Worm (Caenorhabditis elegans) whole organism, mixed stage, embryonic: ENCODE data around the gene C15H9.9.

Experiments
- M03D4.4 ChIP-seq: sonication (generic microtip); optimal IDR thresholded peaks from 2 replicates; lab custom pipeline; 2017; ENCODE audit warnings: mild to moderate bottlenecking, missing genetic modification characterization, missing compliant biosample characterization
- bed-3 ChIP-seq: fragments of 200-800 bp; sonication (Bioruptor generic); optimal IDR thresholded peaks from 3 replicates; lab custom pipeline; 2018; ENCODE audit warnings: mild to moderate bottlenecking, missing genetic modification characterization, moderate library complexity, missing compliant biosample characterization
- blmp-1 ChIP-seq: fragments of 150-350 bp; optimal IDR thresholded peaks from 2 replicates; lab custom pipeline; 2014; ENCODE audit warnings: missing biosample characterization, missing genetic modification characterization
- ceh-43 ChIP-seq: fragments of 200-800 bp; sonication (Bioruptor generic); optimal IDR thresholded peaks from 2 replicates; lab custom pipeline; 2018; ENCODE audit warnings: mild to moderate bottlenecking, missing genetic modification characterization, moderate library complexity, missing compliant biosample characterization
- ceh-83 ChIP-seq: fragments of 200-800 bp; sonication (Bioruptor generic); optimal IDR thresholded peaks from 2 replicates; lab custom pipeline; 2018; ENCODE audit warnings: mild to moderate bottlenecking, missing genetic modification characterization, missing compliant biosample characterization
- ces-1 ChIP-seq: fragments of 150-350 bp; optimal IDR thresholded peaks from 2 replicates; lab custom pipeline; 2014; ENCODE audit warnings: missing biosample characterization, missing genetic modification reagents, missing genetic modification characterization
- cnd-1 ChIP-seq: fragments of 200-800 bp; sonication (Bioruptor generic); optimal IDR thresholded peaks from 2 replicates; lab custom pipeline; 2018; ENCODE audit warnings: mild to moderate bottlenecking, missing genetic modification characterization, missing compliant biosample characterization
- drap-1 ChIP-seq: fragments of 200-800 bp; sonication (Bioruptor generic); optimal IDR thresholded peaks from 3 replicates; lab custom pipeline; 2018; ENCODE audit warnings: mild to moderate bottlenecking, missing genetic modification characterization, missing compliant biosample characterization
- elt-1 ChIP-seq: sonication (generic microtip); optimal IDR thresholded peaks from 2 replicates; lab custom pipeline; 2017; ENCODE audit warnings: missing genetic modification characterization, mild to moderate bottlenecking, missing compliant biosample characterization, antibody characterized with exemption, moderate library complexity, borderline replicate concordance; ENCODE audit not compliant: insufficient read depth
- elt-3 ChIP-seq: fragments of 150-350 bp; optimal IDR thresholded peaks from 2 replicates; lab custom pipeline; 2014; ENCODE audit warnings: missing biosample characterization, missing genetic modification characterization
- flh-1 ChIP-seq: fragments of 200-800 bp; sonication (Bioruptor generic); optimal IDR thresholded peaks from 2 replicates; lab custom pipeline; 2018; ENCODE audit warnings: mild to moderate bottlenecking, missing genetic modification characterization, moderate library complexity, missing compliant biosample characterization
- ham-2 ChIP-seq: fragments of 200-800 bp; sonication (Bioruptor generic); optimal IDR thresholded peaks from 2 replicates; lab custom pipeline; 2018; ENCODE audit warnings: mild to moderate bottlenecking, missing genetic modification characterization, missing compliant biosample characterization
- hlh-1 ChIP-seq: fragments of 150-350 bp; optimal IDR thresholded peaks from 2 replicates; lab custom pipeline; 2014; ENCODE audit warnings: missing biosample characterization, missing genetic modification reagents, missing genetic modification characterization
- lin-13 ChIP-seq: fragments of 150-350 bp; optimal IDR thresholded peaks from 2 replicates; lab custom pipeline; 2014; ENCODE audit warnings: missing biosample characterization, missing genetic modification characterization
- lin-32 ChIP-seq: fragments of 200-800 bp; sonication (Bioruptor generic); optimal IDR thresholded peaks from 2 replicates; lab custom pipeline; 2018; ENCODE audit warnings: mild to moderate bottlenecking, missing genetic modification characterization, missing compliant biosample characterization
- lsy-2 ChIP-seq: fragments of 150-350 bp; optimal IDR thresholded peaks from 2 replicates; lab custom pipeline; 2014; ENCODE audit warnings: missing biosample characterization, missing genetic modification characterization
- mab-5 ChIP-seq: fragments of 150-350 bp; optimal IDR thresholded peaks from 2 replicates; lab custom pipeline; 2014; ENCODE audit warnings: missing biosample characterization, missing genetic modification characterization
- mep-1 ChIP-seq: fragments of 150-350 bp; optimal IDR thresholded peaks from 2 replicates; lab custom pipeline; 2017; ENCODE audit warnings: missing biosample characterization, missing genetic modification reagents, missing genetic modification characterization, inconsistent platforms
- mls-2 ChIP-seq: sonication (generic microtip); optimal IDR thresholded peaks from 2 replicates; lab custom pipeline; 2016; ENCODE audit warnings: mild to moderate bottlenecking, missing genetic modification characterization, moderate library complexity, missing compliant biosample characterization
- nhr-12 ChIP-seq: fragments of 150-350 bp; optimal IDR thresholded peaks from 2 replicates; lab custom pipeline; 2014; ENCODE audit warnings: missing biosample characterization, missing genetic modification characterization
- nhr-2 ChIP-seq: fragments of 150-350 bp; optimal IDR thresholded peaks from 2 replicates; lab custom pipeline; 2014; ENCODE audit warnings: missing biosample characterization, missing genetic modification characterization
- nhr-237 ChIP-seq: fragments of 150-350 bp; optimal IDR thresholded peaks from 2 replicates; lab custom pipeline; 2014; ENCODE audit warnings: missing biosample characterization, missing genetic modification characterization
- nhr-28 ChIP-seq: fragments of 150-350 bp; optimal IDR thresholded peaks from 2 replicates; lab custom pipeline; 2014; ENCODE audit warnings: missing biosample characterization, missing genetic modification characterization
- nhr-76 ChIP-seq: sonication (generic microtip); optimal IDR thresholded peaks from 2 replicates; lab custom pipeline; 2017; ENCODE audit warnings: missing biosample characterization, missing genetic modification characterization
- pha-4 ChIP-seq: fragments of 150-350 bp; optimal IDR thresholded peaks from 2 replicates; lab custom pipeline; 2018; ENCODE audit warnings: missing biosample characterization, missing genetic modification reagents, missing genetic modification characterization
- sem-2 ChIP-seq: fragments of 200-800 bp; sonication (Bioruptor generic); optimal IDR thresholded peaks from 2 replicates; lab custom pipeline; 2018; ENCODE audit warnings: mild to moderate bottlenecking, missing genetic modification characterization, missing compliant biosample characterization
- snpc-4 ChIP-seq: fragments of 150-350 bp; optimal IDR thresholded peaks from 2 replicates; lab custom pipeline; 2014; ENCODE audit warnings: missing biosample characterization, missing genetic modification characterization
- sptf-1 ChIP-seq: sonication (generic microtip); optimal IDR thresholded peaks from 2 replicates; lab custom pipeline; 2017; ENCODE audit warnings: mild to moderate bottlenecking, missing genetic modification characterization, moderate library complexity, missing compliant biosample characterization
- tbx-8 ChIP-seq: fragments of 200-800 bp; sonication (Bioruptor generic); optimal IDR thresholded peaks from 2 replicates; lab custom pipeline; 2018; ENCODE audit warnings: mild to moderate bottlenecking, missing genetic modification characterization, moderate library complexity, missing compliant biosample characterization
- unc-120 ChIP-seq: sonication (generic microtip); optimal IDR thresholded peaks from 2 replicates; lab custom pipeline; 2017; ENCODE audit warnings: missing genetic modification characterization, missing compliant biosample characterization; ENCODE audit not compliant: poor library complexity, severe bottlenecking
- unc-39 ChIP-seq: fragments of 150-350 bp; optimal IDR thresholded peaks from 2 replicates; lab custom pipeline; 2014; ENCODE audit warnings: missing biosample characterization, missing genetic modification characterization
- unc-62 ChIP-seq: fragments of 150-350 bp; optimal IDR thresholded peaks from 2 replicates; lab custom pipeline; 2014; ENCODE audit warnings: missing biosample characterization, missing genetic modification reagents, missing genetic modification characterization
- zip-8 ChIP-seq: fragments of 150-350 bp; optimal IDR thresholded peaks from 2 replicates; lab custom pipeline; 2014; ENCODE audit warnings: missing biosample characterization, missing genetic modification characterization

Gene C15H9.9

ce11 chrX:6167376-6167775, 39.3 kb upstream of the C15H9.9 start:
- TF ChIP-seq flh-1 (GFP tag; lab: Kevin White, UChicago) = no peak
- TF ChIP-seq nhr-2 = no peak
- TF ChIP-seq snpc-4 (tag; lab: Kevin White, UChicago) = no peak
- no peak for TF ChIP-seq M03D4.4 (tag; lab: Kevin White, UChicago)
- no peak for TF ChIP-seq mab-5 (tag; lab: Kevin White, UChicago)
- no peak for TF ChIP-seq nhr-237 (tag; lab: Kevin White, UChicago)
- no peak for TF ChIP-seq ces-1
- TF ChIP-seq elt-1 = no peak
- TF ChIP-seq lsy-2 = no peak
- no peak for TF ChIP-seq pha-4 (tag; lab: Kevin White, UChicago)
- no peak for TF ChIP-seq ceh-43 (GFP tag; lab: Kevin White, UChicago)
- TF ChIP-seq zip-8 (tag; lab: Kevin White, UChicago) = no peak
- no peak for TF ChIP-seq ceh-83 (GFP tag; lab: Kevin White, UChicago)

- TF ChIP-seq elt-3 (tag; lab: Kevin White, UChicago) = no peak
Measured at ce11 chrX:6162037-6162436, 34.0 kb upstream of the C15H9.9 start.

ce11 chrX:6160427-6160826, 32.4 kb upstream of the C15H9.9 start, which contains the start of gene odd-2:
Gene odd-2, minus strand, starts transcription at chrX:6160527.
- TF ChIP-seq ceh-83 (GFP tag; lab: Kevin White, UChicago) (no peak), sem-2 (GFP tag; lab: Kevin White, UChicago) (no peak), nhr-76 (no peak), lin-13 (tag; lab: Kevin White, UChicago) (no peak), elt-1 (no peak), ham-2 (no peak), pha-4 (tag; lab: Kevin White, UChicago) (no peak), flh-1 (GFP tag; lab: Kevin White, UChicago) (no peak), lsy-2 (no peak), tbx-8 (GFP tag; lab: Kevin White, UChicago) (no peak), elt-3 (tag; lab: Kevin White, UChicago) (no peak), unc-120 (tag; lab: Kevin White, UChicago) (no peak), lin-32 (GFP tag; lab: Kevin White, UChicago) (no peak), unc-62 (no peak), unc-39 (tag; lab: Kevin White, UChicago) (no peak), bed-3 (GFP tag; lab: Kevin White, UChicago) (no peak), blmp-1 (no peak), snpc-4 (tag; lab: Kevin White, UChicago) (no peak)

- TF ChIP-seq lin-13 (tag; lab: Kevin White, UChicago) = no peak
- TF ChIP-seq elt-3 (tag; lab: Kevin White, UChicago) = no peak
- TF ChIP-seq drap-1 (GFP tag; lab: Kevin White, UChicago) = no peak
- no peak for TF ChIP-seq unc-39 (tag; lab: Kevin White, UChicago)
- no peak for TF ChIP-seq ceh-83 (GFP tag; lab: Kevin White, UChicago)
- no peak for TF ChIP-seq flh-1 (GFP tag; lab: Kevin White, UChicago)
- TF ChIP-seq hlh-1 (tag; lab: Kevin White, UChicago) = no peak
- no peak for TF ChIP-seq mab-5 (tag; lab: Kevin White, UChicago)
- no peak for TF ChIP-seq nhr-2
- no peak for TF ChIP-seq pha-4 (tag; lab: Kevin White, UChicago)
- no peak for TF ChIP-seq mep-1 (tag; lab: Kevin White, UChicago)
- TF ChIP-seq nhr-12 = no peak
- no peak for TF ChIP-seq mls-2
- no peak for TF ChIP-seq ceh-43 (GFP tag; lab: Kevin White, UChicago)
- no peak for TF ChIP-seq ham-2
- TF ChIP-seq tbx-8 (GFP tag; lab: Kevin White, UChicago) = no peak
- no peak for TF ChIP-seq lsy-2
- no peak for TF ChIP-seq M03D4.4 (tag; lab: Kevin White, UChicago)
- no peak for TF ChIP-seq unc-62
Measured at ce11 chrX:6159562-6159961, 31.5 kb upstream of the C15H9.9 start.

DNA sequence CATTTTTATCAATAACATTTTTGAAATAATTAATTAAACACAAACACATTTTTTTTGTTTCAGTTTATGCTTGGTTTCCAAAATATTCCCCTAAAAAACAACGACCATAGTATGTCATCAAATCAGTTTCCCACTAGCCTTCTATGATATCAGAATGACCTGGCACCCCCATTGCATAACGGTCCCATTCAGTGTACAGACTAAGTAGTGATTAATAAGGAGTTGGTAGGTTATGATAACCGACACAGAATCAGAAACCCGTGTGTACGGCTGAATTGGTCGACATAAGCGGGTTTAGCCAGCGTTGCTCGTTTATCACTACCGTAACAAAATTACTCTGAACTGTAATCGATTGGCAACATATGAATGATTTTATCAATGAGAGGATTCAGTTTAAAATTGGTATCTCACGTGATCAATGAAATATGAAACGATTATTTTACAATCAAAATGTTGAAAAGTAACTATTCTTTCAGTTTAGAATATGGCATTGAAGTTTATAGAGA, 29.4 kb upstream of the C15H9.9 start:
- TF ChIP-seq nhr-28 (no peak), elt-3 (tag; lab: Kevin White, UChicago) (no peak), nhr-12 (no peak), nhr-237 (tag; lab: Kevin White, UChicago) (no peak), sptf-1 (no peak), cnd-1 (tag; lab: Kevin White, UChicago) (no peak), zip-8 (tag; lab: Kevin White, UChicago) (no peak)
